Fruit fly (Drosophila melanogaster): ENCODE measurements around the gene promL.
A peak's percentile ranks its signal among the peaks of the same experiment; 100 is the strongest.

promL gene

DNA sequence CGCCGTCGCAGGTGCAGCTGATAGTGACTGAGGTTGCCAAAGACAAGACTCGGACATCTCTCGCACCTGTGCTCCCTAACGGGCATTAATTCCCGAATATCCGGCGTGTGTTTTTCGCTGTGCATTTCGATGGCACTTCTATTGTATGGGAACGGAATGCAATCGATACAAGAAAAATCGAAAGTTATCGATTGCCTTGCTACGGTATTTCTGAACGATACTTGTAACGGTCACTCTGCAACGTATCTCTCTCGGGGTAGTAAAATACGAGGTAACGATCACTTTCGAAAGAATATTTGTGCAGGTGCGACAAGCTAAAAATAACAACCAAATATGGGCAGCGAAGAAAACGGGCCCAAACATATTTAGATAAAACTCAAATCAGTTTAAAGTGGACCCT, 37.4 kb upstream of the promL start, which contains the start of gene CG32280 (continued):
- no peak for TF ChIP-seq pan (optimal IDR thresholded peaks at IDR 0.05)
- no peak for TF ChIP-seq pan (GFP tag; optimal IDR thresholded peaks at IDR 0.05 in 1 of 2, IDR thresholded peaks at IDR 0.05 in 1 of 2)
- peak; percentile 45; the same call in 2 of the 4 replicates for TF ChIP-seq Gug (GFP tag; IDR thresholded peaks at IDR 0.05)
- no peak for TF ChIP-seq Lhr (GFP tag; optimal IDR thresholded peaks at IDR 0.05)
- TF ChIP-seq CG1024 (GFP tag; IDR thresholded peaks at IDR 0.05) = no peak
- TF ChIP-seq Opbp (GFP tag; IDR thresholded peaks at IDR 0.05; ENCODE audit: partially characterized antibody) = peak; percentile 87; the same call in 2 of the 3 replicates
- no peak for TF ChIP-seq da (GFP tag; optimal IDR thresholded peaks at IDR 0.05)
- 0 out of 3 replicates have a peak, but pooled peaks have one; percentile 6 for TF ChIP-seq CG2199 (GFP tag; IDR thresholded peaks at IDR 0.05)
- no peak for TF ChIP-seq schlank (tag; optimal IDR thresholded peaks at IDR 0.05)
- no peak for TF ChIP-seq CG15073 (GFP tag; optimal IDR thresholded peaks at IDR 0.05)
- no peak for TF ChIP-seq ssp (GFP tag; IDR thresholded peaks at IDR 0.05)
- TF ChIP-seq CG12155 (GFP tag; optimal IDR thresholded peaks at IDR 0.05) = peak; percentile 46
- TF ChIP-seq Doc3 (GFP tag; IDR thresholded peaks at IDR 0.05; ENCODE audit: partially characterized antibody) = peak; percentile 74
- peak; percentile 45; the same call in 1 of the 2 replicates for TF ChIP-seq E2f2 (GFP tag; IDR thresholded peaks at IDR 0.05)
- TF ChIP-seq CG10654 (GFP tag; optimal IDR thresholded peaks at IDR 0.05) = no peak
- TF ChIP-seq CG6765 (GFP tag; optimal IDR thresholded peaks at IDR 0.05) = peak; percentile 20
- TF ChIP-seq pzg (GFP tag; optimal IDR thresholded peaks at IDR 0.05) = peak; percentile 91
- TF ChIP-seq sim (GFP tag; IDR thresholded peaks at IDR 0.05) = 0 out of 2 replicates have a peak, but pooled peaks have one; percentile 19
- peak; percentile 90 for TF ChIP-seq CG34224 (GFP tag; IDR thresholded peaks at IDR 0.05; ENCODE audit: partially characterized antibody)
- peak; percentile 51 for TF ChIP-seq CG2120 (GFP tag; optimal IDR thresholded peaks at IDR 0.05)
- peak; percentile 66; the same call in 2 of the 3 replicates for TF ChIP-seq CG7963 (GFP tag; IDR thresholded peaks at IDR 0.05; ENCODE audit: partially characterized antibody)
- peak; percentile 28 for TF ChIP-seq Dp (GFP tag; optimal IDR thresholded peaks at IDR 0.05)
- no peak for TF ChIP-seq gsb-n (tag; optimal IDR thresholded peaks at IDR 0.05)
- TF ChIP-seq CG10543 (GFP tag; optimal IDR thresholded peaks at IDR 0.05) = peak; percentile 10
- TF ChIP-seq PHDP (tag; optimal IDR thresholded peaks at IDR 0.05) = peak; percentile 4
- TF ChIP-seq stwl (tag; optimal IDR thresholded peaks at IDR 0.05) = peak; percentile 65
- peak; percentile 21 for TF ChIP-seq jumu (GFP tag; optimal IDR thresholded peaks at IDR 0.05)
- TF ChIP-seq CG4617 (GFP tag; optimal IDR thresholded peaks at IDR 0.05; ENCODE audit: borderline replicate concordance) = peak; percentile 52
- peak; percentile 43; the same call in 1 of the 2 replicates for TF ChIP-seq Rfx (GFP tag; IDR thresholded peaks at IDR 0.05)
- TF ChIP-seq ci (GFP tag; IDR thresholded peaks at IDR 0.05) = peak; percentile 68; the same call in 1 of the 3 replicates
- TF ChIP-seq CG12391 (tag; optimal IDR thresholded peaks at IDR 0.05) = peak; percentile 23
- peak; percentile 17 for TF ChIP-seq D19A (tag; optimal IDR thresholded peaks at IDR 0.05)
- peak; percentile 89 for TF ChIP-seq CG6791 (GFP tag; IDR thresholded peaks at IDR 0.05; ENCODE audit: partially characterized antibody)
- TF ChIP-seq nmo (GFP tag; optimal IDR thresholded peaks at IDR 0.05) = peak; percentile 38
- peak; percentile 32 for TF ChIP-seq Dad (GFP tag; optimal IDR thresholded peaks at IDR 0.05)
- TF ChIP-seq CG3995 (GFP tag; optimal IDR thresholded peaks at IDR 0.05) = peak; percentile 77
- peak; percentile 82 for TF ChIP-seq CG14860 (GFP tag; IDR thresholded peaks at IDR 0.05; ENCODE audit: partially characterized antibody)
- no peak for TF ChIP-seq CG10565 (GFP tag; optimal IDR thresholded peaks at IDR 0.05)
- no peak for TF ChIP-seq klu (GFP tag; IDR thresholded peaks at IDR 0.05)
- peak; percentile 92; the same call in 3 of the 4 replicates for TF ChIP-seq chinmo (GFP tag; IDR thresholded peaks at IDR 0.05; ENCODE audit: partially characterized antibody)
- peak; percentile 84 for TF ChIP-seq Scr (GFP tag; IDR thresholded peaks at IDR 0.05; ENCODE audit: partially characterized antibody)
- peak; percentile 0 for TF ChIP-seq mirr (GFP tag; optimal IDR thresholded peaks at IDR 0.05)
- TF ChIP-seq Ets97D (GFP tag; optimal IDR thresholded peaks at IDR 0.05) = peak; percentile 38
- TF ChIP-seq zen2 (GFP tag; IDR thresholded peaks at IDR 0.05; ENCODE audit: partially characterized antibody) = peak; percentile 92
- peak; percentile 76 for TF ChIP-seq CG2129 (GFP tag; IDR thresholded peaks at IDR 0.05; ENCODE audit: partially characterized antibody)
- TF ChIP-seq CG30020 (tag; optimal IDR thresholded peaks at IDR 0.05) = peak; percentile 31
- no peak for TF ChIP-seq Mrtf (GFP tag; IDR thresholded peaks at IDR 0.05)
- TF ChIP-seq CG3281 (GFP tag; optimal IDR thresholded peaks at IDR 0.05) = peak; percentile 24
- peak; percentile 47 for TF ChIP-seq HHEX (GFP tag; optimal IDR thresholded peaks at IDR 0.05)
